Fruit fly (Drosophila melanogaster) Kc167 (cell line): ENCODE data around the gene CG13044.

Source experiments
- Sin3A ChIP-seq: fragments of >200 bp; optimal IDR thresholded peaks from 2 replicates; lab custom pipeline; 2018; ENCODE audit warnings: missing external identifiers
- h ChIP-seq: fragments of >200 bp; optimal IDR thresholded peaks from 3 replicates; lab custom pipeline; 2018; ENCODE audit warnings: missing external identifiers
- insv ChIP-seq: fragments of >200 bp; optimal IDR thresholded peaks from 3 replicates; lab custom pipeline; 2018; ENCODE audit warnings: missing external identifiers
- psq ChIP-seq: fragments of >200 bp; optimal IDR thresholded peaks from 2 replicates; lab custom pipeline; 2017; ENCODE audit warnings: missing external identifiers

- TF ChIP-seq h, result no peak
- no peak for TF ChIP-seq insv (lab: Kevin White, UChicago)
- no peak for TF ChIP-seq psq (lab: Kevin White, UChicago)
- TF ChIP-seq Sin3A (lab: Kevin White, UChicago), result no peak
Measured at dm6 chr3L:16290850-16291249, 12.1 kb downstream of the CG13044 start, which contains the start of gene CG13045.
